Worm (Caenorhabditis elegans): Measurements from ENCODE around the gene sqt-3.

DNA sequence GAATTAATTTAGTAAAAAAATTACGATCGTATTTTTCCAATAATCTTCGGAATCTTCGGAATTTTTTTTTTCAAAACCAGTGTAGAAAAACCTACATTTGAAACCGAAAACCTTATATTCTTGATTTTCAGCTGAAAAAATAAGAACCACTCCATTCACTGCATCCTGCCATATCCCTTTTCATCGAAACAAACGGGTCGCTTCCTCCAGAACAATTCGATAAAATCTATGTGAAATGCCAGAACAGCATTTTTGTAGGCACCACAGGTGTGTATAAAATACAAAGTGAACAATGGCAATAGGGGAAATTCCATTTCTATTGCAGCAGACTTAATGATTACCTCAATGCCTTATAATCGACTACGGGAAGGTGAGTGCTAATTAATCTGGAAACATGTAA lies 24.7 kb downstream of the sqt-3 start, which contains the start of gene K01D12.1:
- TF ChIP-seq zag-1 (tag; optimal IDR thresholded peaks at IDR 0.05) (no peak), nhr-6 (tag; optimal IDR thresholded peaks at IDR 0.05) (no peak), mab-5 (tag; optimal IDR thresholded peaks at IDR 0.05) (no peak), unc-62 (GFP tag; optimal IDR thresholded peaks at IDR 0.05) (no peak), egl-27 (tag; optimal IDR thresholded peaks at IDR 0.05) (no peak), elt-3 (tag; optimal IDR thresholded peaks at IDR 0.05) (no peak), aly-2 (tag; optimal IDR thresholded peaks at IDR 0.05) (no peak), blmp-1 (tag; optimal IDR thresholded peaks at IDR 0.05; ENCODE audit: insufficient read depth) (no peak)

Data from whole organism, L2 larva.